Fruit fly (Drosophila melanogaster): Measurements from ENCODE around the gene sno.

sno gene

DNA sequence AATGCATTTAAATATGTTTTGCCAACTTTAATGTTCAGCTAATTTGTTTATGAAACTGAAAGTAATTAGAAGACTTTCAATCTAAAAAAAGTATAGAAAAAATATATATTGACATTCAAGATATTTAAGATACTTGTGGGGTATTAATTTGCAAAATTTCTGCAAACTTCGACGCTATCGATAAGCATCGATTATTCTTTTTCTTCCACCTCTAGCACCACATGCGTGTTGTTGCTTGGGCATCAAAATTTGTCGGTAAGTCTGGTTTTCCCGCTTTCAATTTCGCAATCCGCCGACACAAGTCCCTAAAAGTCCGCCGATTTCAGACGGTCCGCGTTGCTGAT is 636 bp upstream of the sno start, which contains the start of gene REG:
REG (plus strand) TSS at position 188 of the 344 bp plus-strand sequence.
- TF ChIP-seq Mnt (GFP tag; optimal IDR thresholded peaks at IDR 0.05) (peak; percentile 14), CG11617 (GFP tag; optimal IDR thresholded peaks at IDR 0.05) (no peak)

DNA sequence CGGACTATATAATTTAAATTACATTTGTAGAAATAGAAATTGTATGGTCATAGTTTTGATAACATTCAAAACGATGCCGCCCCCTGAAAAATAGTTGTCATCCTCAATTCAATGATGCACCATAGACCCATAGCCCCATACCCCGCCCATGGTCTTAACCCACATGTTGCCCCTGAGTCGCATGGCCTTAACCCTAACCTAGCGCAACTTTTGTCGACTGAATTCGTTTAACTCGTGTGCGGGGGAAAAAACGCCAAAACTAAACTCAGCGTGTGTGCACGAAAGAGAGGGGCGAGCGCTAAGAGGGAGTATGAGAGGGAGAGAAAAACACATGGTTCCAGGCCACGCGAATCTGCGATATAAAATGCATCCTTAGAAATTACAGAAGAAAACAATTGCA is 1.0 kb downstream of the sno start:
- TF ChIP-seq toe (GFP tag; optimal IDR thresholded peaks at IDR 0.05): no peak
- TF ChIP-seq CG33017 (tag; optimal IDR thresholded peaks at IDR 0.05): no peak
- TF ChIP-seq Mnt (GFP tag; optimal IDR thresholded peaks at IDR 0.05): peak; percentile 20
- peak; percentile 11 for TF ChIP-seq bab1 (GFP tag; optimal IDR thresholded peaks at IDR 0.05)

DNA sequence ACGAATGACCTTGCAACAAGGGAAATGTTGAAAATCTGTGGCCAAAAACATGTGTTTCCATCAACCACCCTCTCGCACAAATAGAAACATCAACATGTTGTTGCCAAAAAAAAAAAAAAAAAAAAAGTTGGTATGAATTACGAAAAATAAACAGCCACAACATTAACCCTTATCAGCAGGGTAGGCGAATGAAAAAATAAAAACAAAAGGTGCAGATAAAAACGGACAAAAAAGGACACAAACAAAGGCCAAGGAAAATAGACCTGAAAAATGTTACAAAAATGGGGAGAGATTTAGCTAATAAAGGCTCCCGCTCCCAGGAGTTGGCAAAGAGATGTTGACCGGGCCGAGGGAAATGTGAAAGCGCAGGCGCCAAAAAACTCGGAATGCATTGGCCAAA is 2.1 kb downstream of the sno start:
- no peak for TF ChIP-seq Crg-1 (GFP tag; optimal IDR thresholded peaks at IDR 0.05)

DNA sequence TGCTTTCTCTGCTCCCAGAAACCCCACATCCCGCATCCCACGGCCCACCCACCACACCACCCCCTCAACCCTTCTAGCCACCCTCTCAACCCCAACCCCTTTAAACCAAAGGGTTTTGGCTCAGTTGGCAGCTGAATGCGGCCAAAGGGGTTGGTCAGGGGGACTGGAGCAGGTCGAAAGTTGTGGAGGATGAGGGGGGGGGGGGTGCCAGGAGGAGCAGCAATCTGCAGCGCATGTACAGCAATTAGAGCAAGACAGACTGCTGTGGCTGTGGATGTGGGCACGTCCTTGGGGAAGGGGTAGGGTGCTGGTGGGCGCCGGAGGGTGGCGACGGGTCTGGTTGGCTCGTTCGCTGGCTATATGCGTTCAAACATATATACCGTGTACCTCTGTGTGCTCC is 2.9 kb downstream of the sno start:
- TF ChIP-seq toe (GFP tag; optimal IDR thresholded peaks at IDR 0.05) (no peak), ovo (GFP tag; optimal IDR thresholded peaks at IDR 0.05) (no peak), CG7101 (tag; optimal IDR thresholded peaks at IDR 0.05) (no peak), CG5204 (GFP tag; optimal IDR thresholded peaks at IDR 0.05) (no peak), Mnt (GFP tag; optimal IDR thresholded peaks at IDR 0.05) (no peak), CG33017 (tag; optimal IDR thresholded peaks at IDR 0.05) (no peak), Clk (GFP tag; optimal IDR thresholded peaks at IDR 0.05) (no peak), kay (GFP tag; ENCODE audit: borderline replicate concordance) (no peak), CG1620 (GFP tag; optimal IDR thresholded peaks at IDR 0.05) (no peak), Crg-1 (GFP tag; optimal IDR thresholded peaks at IDR 0.05) (no peak), CG14711 (tag; optimal IDR thresholded peaks at IDR 0.05) (no peak), CG7045 (GFP tag; optimal IDR thresholded peaks at IDR 0.05) (no peak), cnc (optimal IDR thresholded peaks at IDR 0.05) (no peak), bab1 (GFP tag; optimal IDR thresholded peaks at IDR 0.05) (no peak), pad (GFP tag; optimal IDR thresholded peaks at IDR 0.05) (no peak)

DNA sequence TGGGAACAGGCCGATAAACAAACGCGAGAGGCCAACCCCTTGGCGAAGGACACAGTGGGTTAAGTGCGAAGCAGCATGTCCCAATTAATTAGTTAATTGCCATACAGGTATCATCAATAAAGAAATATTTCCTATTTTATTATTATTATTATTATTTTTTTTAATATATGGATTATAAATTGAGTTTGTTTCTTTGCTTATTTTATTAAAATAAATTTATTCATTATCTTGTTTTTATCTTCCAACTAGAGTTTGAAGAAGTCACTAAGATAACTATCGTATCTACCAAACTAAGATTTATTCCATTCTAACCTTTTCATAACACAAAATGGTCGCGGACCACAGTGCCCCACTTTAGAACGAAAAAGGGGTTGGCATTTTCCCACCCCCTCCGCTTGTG is 3.4 kb downstream of the sno start:
- TF ChIP-seq cnc (optimal IDR thresholded peaks at IDR 0.05) (no peak), CG7101 (tag; optimal IDR thresholded peaks at IDR 0.05) (peak; percentile 32)

DNA sequence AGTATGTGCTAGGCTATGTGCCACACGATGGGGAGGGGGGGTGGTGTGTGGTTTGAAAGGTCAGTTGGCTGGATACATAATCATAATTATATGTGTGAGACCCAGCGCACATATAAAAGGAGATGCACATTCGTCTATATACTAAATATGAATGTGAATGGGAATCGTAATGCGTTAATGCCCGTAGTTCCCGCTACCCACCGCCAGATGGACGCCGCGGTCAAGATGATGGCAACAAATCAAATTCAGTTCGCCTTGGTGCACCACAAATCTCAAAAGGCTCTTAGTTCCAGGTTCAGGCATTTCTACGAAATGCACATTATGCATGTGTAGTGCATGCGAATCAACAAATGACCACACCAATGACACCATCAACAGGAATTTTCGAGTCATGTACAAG is 6.8 kb downstream of the sno start:
- TF ChIP-seq CG7045 (GFP tag; optimal IDR thresholded peaks at IDR 0.05): no peak
- no peak for TF ChIP-seq CG7101 (tag; optimal IDR thresholded peaks at IDR 0.05)
- TF ChIP-seq Mnt (GFP tag; optimal IDR thresholded peaks at IDR 0.05): no peak
- no peak for TF ChIP-seq Clk (GFP tag; optimal IDR thresholded peaks at IDR 0.05)
- no peak for TF ChIP-seq pad (GFP tag; optimal IDR thresholded peaks at IDR 0.05)
- no peak for TF ChIP-seq tj (GFP tag; optimal IDR thresholded peaks at IDR 0.05)
- no peak for TF ChIP-seq kay (GFP tag; ENCODE audit: borderline replicate concordance)
- TF ChIP-seq bab1 (GFP tag; optimal IDR thresholded peaks at IDR 0.05): no peak
- TF ChIP-seq CG1620 (GFP tag; optimal IDR thresholded peaks at IDR 0.05): no peak
- no peak for TF ChIP-seq CG14711 (tag; optimal IDR thresholded peaks at IDR 0.05)
- no peak for TF ChIP-seq cnc (optimal IDR thresholded peaks at IDR 0.05)
- no peak for TF ChIP-seq CG5204 (GFP tag; optimal IDR thresholded peaks at IDR 0.05)
- no peak for TF ChIP-seq toe (GFP tag; optimal IDR thresholded peaks at IDR 0.05)
- no peak for TF ChIP-seq ovo (GFP tag; optimal IDR thresholded peaks at IDR 0.05)
- no peak for TF ChIP-seq CG12768 (GFP tag; optimal IDR thresholded peaks at IDR 0.05)

DNA sequence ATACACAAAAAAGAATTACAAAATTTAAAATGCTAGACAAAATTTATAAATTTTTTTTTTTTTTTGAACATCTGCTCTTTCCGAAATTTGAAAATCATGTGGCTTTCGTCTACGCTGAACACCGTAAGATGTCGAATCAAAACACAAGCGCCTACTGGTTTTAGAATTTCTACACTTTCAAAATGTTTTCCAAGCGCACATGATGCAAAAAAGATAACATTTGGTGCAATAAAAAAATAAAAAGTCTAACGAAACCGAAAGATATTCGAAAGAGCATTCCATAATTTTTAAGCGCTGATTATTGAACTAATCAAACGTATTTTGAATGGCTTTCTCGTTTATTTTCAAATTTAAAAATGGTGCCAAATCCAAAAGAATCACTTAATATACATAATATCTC is 9.3 kb downstream of the sno start, which contains the start of gene CG44437:
CG44437 (minus strand) TSS at position 101 of the 400 bp plus-strand sequence.
- TF ChIP-seq CG5204 (GFP tag; optimal IDR thresholded peaks at IDR 0.05) (no peak), CG7045 (GFP tag; optimal IDR thresholded peaks at IDR 0.05) (no peak), CG7101 (tag; optimal IDR thresholded peaks at IDR 0.05) (no peak), CG14711 (tag; optimal IDR thresholded peaks at IDR 0.05) (no peak), tj (GFP tag; optimal IDR thresholded peaks at IDR 0.05) (no peak), Clk (GFP tag; optimal IDR thresholded peaks at IDR 0.05) (no peak), kay (GFP tag; ENCODE audit: borderline replicate concordance) (peak; percentile 45), CG11617 (GFP tag; optimal IDR thresholded peaks at IDR 0.05) (no peak)

DNA sequence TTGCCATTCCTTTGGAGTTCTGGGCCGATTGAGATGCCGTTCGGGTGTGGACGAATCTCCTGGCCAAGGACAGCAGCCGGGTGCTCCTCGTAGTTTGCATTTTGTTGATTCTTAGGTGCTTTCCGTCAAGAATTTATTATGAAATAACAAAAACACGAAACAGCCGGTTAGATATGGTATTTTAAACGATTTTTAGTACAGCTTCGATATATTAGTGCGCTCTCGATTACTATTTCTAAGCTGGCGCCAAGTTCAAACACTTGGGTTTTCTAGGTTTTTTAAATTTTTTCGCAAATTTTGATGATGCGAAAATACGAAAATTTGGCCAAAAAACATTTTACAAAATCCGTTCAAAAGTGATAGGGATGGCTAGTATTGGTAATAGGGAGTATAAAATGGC is 17.2 kb downstream of the sno start, which contains the start of gene Coq5:
Coq5 (minus strand) TSS at position 303 of the 400 bp plus-strand sequence.
- TF ChIP-seq Mnt (GFP tag; optimal IDR thresholded peaks at IDR 0.05): no peak
- no peak for TF ChIP-seq cic (GFP tag; optimal IDR thresholded peaks at IDR 0.05)
- TF ChIP-seq CG5204 (GFP tag; optimal IDR thresholded peaks at IDR 0.05): no peak

DNA sequence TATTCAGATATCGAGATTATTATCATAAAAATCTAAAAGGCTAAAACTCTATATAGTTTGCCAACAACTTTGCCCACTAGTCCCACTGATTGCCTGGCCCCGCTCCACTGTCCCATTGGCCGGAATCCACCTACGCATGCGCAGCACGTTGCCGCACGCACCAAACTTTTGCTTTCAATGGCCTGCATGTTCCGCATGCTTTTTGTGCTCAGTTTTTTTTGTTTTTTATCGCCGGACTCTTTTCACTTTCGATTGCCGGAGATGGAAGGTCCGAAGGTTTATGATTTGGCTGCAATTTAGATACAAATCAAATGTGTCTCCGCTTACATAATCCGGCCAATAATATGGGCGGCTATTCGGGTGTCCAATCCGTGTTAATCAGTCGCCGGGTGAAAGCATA is 19.2 kb downstream of the sno start:
- TF ChIP-seq CG11617 (GFP tag; optimal IDR thresholded peaks at IDR 0.05) (no peak), CG7101 (tag; optimal IDR thresholded peaks at IDR 0.05) (no peak), CG5204 (GFP tag; optimal IDR thresholded peaks at IDR 0.05) (no peak), CG12768 (GFP tag; optimal IDR thresholded peaks at IDR 0.05) (no peak), kay (GFP tag; ENCODE audit: borderline replicate concordance) (no peak), CG1620 (GFP tag; optimal IDR thresholded peaks at IDR 0.05) (no peak), cic (GFP tag; optimal IDR thresholded peaks at IDR 0.05) (no peak), bab1 (GFP tag; optimal IDR thresholded peaks at IDR 0.05) (no peak), Hr96 (GFP tag; optimal IDR thresholded peaks at IDR 0.05) (no peak), cnc (optimal IDR thresholded peaks at IDR 0.05) (no peak), ovo (GFP tag; optimal IDR thresholded peaks at IDR 0.05) (no peak), tj (GFP tag; optimal IDR thresholded peaks at IDR 0.05) (no peak), CG33017 (tag; optimal IDR thresholded peaks at IDR 0.05) (no peak), CG14711 (tag; optimal IDR thresholded peaks at IDR 0.05) (no peak), toe (GFP tag; optimal IDR thresholded peaks at IDR 0.05) (no peak)

Data from whole organism, adult.